Worm (Caenorhabditis elegans): ENCODE results near the gene txt-12.

The txt-12 gene

ce11 chrV:15127955-15128354 is 35.2 kb downstream of the txt-12 start, which contains the start of gene srr-7:
TSS of gene srr-7 (plus strand) at chrV:15128255.
- TF ChIP-seq cog-1 (tag; optimal IDR thresholded peaks at IDR 0.05) (no peak), med-1 (GFP tag; optimal IDR thresholded peaks at IDR 0.05; ENCODE audit: insufficient read depth) (no peak), klf-2 (GFP tag; conservative IDR thresholded peaks at IDR 0.05) (no peak), tab-1 (GFP tag; IDR thresholded peaks at IDR 0.05) (no peak), ztf-29 (GFP tag; IDR thresholded peaks at IDR 0.05) (no peak), flt-1 (GFP tag; IDR thresholded peaks at IDR 0.05) (no peak), T22C8.4 (GFP tag; IDR thresholded peaks at IDR 0.05) (no peak), ref-1 (GFP tag; conservative IDR thresholded peaks at IDR 0.05) (no peak), ztf-23 (GFP tag; IDR thresholded peaks at IDR 0.05) (no peak)

ce11 chrV:15132423-15132822 is 39.7 kb downstream of the txt-12 start, which contains the start of gene str-171:
TSS of gene str-171 (minus strand) at chrV:15132523.
- no peak for TF ChIP-seq ztf-23 (GFP tag; IDR thresholded peaks at IDR 0.05)

ce11 chrV:15133812-15134211 is 41.0 kb downstream of the txt-12 start:
- no peak for TF ChIP-seq ztf-23 (GFP tag; IDR thresholded peaks at IDR 0.05)
- no peak for TF ChIP-seq cog-1 (tag; optimal IDR thresholded peaks at IDR 0.05)
- no peak for TF ChIP-seq med-1 (GFP tag; optimal IDR thresholded peaks at IDR 0.05; ENCODE audit: insufficient read depth)
- no peak for TF ChIP-seq ref-1 (GFP tag; conservative IDR thresholded peaks at IDR 0.05)
- TF ChIP-seq klf-2 (GFP tag; conservative IDR thresholded peaks at IDR 0.05) = no peak
- TF ChIP-seq T22C8.4 (GFP tag; IDR thresholded peaks at IDR 0.05) = no peak
- TF ChIP-seq tab-1 (GFP tag; IDR thresholded peaks at IDR 0.05) = no peak
- no peak for TF ChIP-seq flt-1 (GFP tag; IDR thresholded peaks at IDR 0.05)
- TF ChIP-seq ztf-29 (GFP tag; IDR thresholded peaks at IDR 0.05) = no peak

DNA sequence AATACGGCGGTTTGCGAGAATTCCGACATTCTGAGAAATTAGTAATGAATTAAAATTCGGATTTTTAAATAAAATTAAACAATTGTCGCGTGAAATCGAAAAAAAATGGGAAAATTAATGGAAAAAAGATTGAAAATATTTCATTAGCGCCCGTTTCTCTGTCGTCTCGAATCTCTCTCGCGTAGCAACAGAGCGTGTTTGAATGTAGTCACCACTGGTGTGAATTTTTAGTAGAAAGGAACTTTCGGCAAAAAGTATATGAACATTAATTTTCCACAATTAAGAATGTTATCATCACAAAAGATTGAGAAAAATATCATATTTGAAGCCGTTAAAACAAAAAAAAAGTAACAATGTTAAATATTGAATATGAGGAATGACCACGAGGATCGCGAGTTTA is 44.0 kb downstream of the txt-12 start, which contains the start of gene aipl-1:
Gene aipl-1 (minus strand): TSS at position 30 of the 400 bp plus-strand sequence.
- 0 out of 2 replicates have a peak, but pooled peaks have one; percentile 37 for TF ChIP-seq ztf-23 (GFP tag; IDR thresholded peaks at IDR 0.05)
- TF ChIP-seq T22C8.4 (GFP tag; IDR thresholded peaks at IDR 0.05) = no peak
- no peak for TF ChIP-seq flt-1 (GFP tag; IDR thresholded peaks at IDR 0.05)
- peak; percentile 1 for TF ChIP-seq cog-1 (tag; optimal IDR thresholded peaks at IDR 0.05)
- no peak for TF ChIP-seq klf-2 (GFP tag; conservative IDR thresholded peaks at IDR 0.05)
- TF ChIP-seq ztf-29 (GFP tag; IDR thresholded peaks at IDR 0.05) = no peak
- TF ChIP-seq med-1 (GFP tag; optimal IDR thresholded peaks at IDR 0.05; ENCODE audit: insufficient read depth) = no peak
- TF ChIP-seq tab-1 (GFP tag; IDR thresholded peaks at IDR 0.05) = no peak
- TF ChIP-seq ref-1 (GFP tag; conservative IDR thresholded peaks at IDR 0.05) = no peak

ce11 chrV:15139811-15140210 is 47.0 kb downstream of the txt-12 start:
- TF ChIP-seq med-1 (GFP tag; optimal IDR thresholded peaks at IDR 0.05; ENCODE audit: insufficient read depth) (no peak), klf-2 (GFP tag; conservative IDR thresholded peaks at IDR 0.05) (no peak), T22C8.4 (GFP tag; IDR thresholded peaks at IDR 0.05) (no peak), cog-1 (tag; optimal IDR thresholded peaks at IDR 0.05) (no peak), ztf-23 (GFP tag; IDR thresholded peaks at IDR 0.05) (no peak), ref-1 (GFP tag; conservative IDR thresholded peaks at IDR 0.05) (no peak), flt-1 (GFP tag; IDR thresholded peaks at IDR 0.05) (no peak), ztf-29 (GFP tag; IDR thresholded peaks at IDR 0.05) (no peak)

DNA sequence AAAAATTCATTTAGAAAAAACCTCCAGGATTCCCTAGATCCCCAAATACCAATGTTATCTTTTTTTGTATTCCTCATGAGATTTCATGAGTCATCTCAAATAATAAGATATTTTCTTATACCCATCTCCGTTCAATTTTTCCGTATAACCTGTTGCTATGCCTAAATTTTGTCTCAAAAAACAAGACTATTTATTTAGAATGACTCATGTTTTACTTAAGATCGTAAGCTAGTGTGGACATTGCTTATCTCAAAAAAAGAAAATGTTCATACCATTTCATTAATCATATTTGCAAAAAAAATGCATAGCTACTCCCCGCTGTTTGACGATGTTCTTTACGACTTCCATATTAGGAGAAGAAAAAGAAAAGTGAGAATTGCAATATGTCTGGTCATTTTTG is 47.5 kb downstream of the txt-12 start, which contains the start of gene K08F9.3:
Gene K08F9.3 (plus strand): TSS at position 301 of the 400 bp plus-strand sequence.
- TF ChIP-seq tab-1 (GFP tag; IDR thresholded peaks at IDR 0.05) = no peak
- TF ChIP-seq ref-1 (GFP tag; conservative IDR thresholded peaks at IDR 0.05) = no peak

DNA sequence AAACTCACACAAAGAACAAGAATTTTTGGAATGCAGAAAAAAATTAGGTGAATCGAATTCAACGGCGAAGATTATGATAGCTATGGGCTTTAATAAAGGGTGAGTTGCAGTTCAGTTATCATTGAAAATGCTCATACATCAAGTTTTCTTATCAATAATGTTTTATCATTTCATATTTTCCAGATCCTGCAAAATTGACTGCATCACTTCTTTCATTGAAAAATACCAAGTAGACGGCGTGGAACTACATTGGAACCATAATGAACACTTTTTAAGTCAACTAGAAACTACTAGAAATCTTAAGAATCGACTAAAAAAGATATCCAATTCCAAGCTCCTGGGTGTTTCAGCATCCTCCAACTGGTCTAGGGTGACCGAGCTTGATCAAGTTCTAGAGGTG is 50.5 kb downstream of the txt-12 start, which contains the start of gene K08F9.1:
Gene K08F9.1 (minus strand): TSS at position 101 of the 400 bp plus-strand sequence.
- TF ChIP-seq ref-1 (GFP tag; conservative IDR thresholded peaks at IDR 0.05) (no peak), ztf-29 (GFP tag; IDR thresholded peaks at IDR 0.05) (no peak), tab-1 (GFP tag; IDR thresholded peaks at IDR 0.05) (no peak), cog-1 (tag; optimal IDR thresholded peaks at IDR 0.05) (no peak), med-1 (GFP tag; optimal IDR thresholded peaks at IDR 0.05; ENCODE audit: insufficient read depth) (no peak), T22C8.4 (GFP tag; IDR thresholded peaks at IDR 0.05) (no peak)

DNA sequence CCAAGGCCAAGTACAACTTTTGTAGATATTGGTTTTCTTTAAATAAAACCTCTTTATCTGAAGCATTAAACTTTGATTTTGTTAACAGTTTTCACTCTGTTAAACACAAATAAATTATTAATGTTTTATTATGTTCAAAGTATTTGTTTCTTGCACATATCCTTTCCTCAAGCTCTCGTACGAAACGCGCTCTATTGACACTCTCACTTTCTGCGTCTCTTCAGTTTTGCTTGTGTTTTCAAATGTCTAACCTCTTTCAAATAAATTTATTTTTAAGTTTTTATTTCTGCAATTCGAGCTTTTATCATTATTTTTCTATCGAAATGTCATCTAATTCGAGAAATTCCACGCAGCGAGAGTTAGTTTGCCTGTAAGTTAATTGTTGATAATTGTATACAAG is 51.0 kb downstream of the txt-12 start, which contains the start of gene K08F9.4:
Gene K08F9.4 (plus strand): TSS at position 222 of the 400 bp plus-strand sequence.
- TF ChIP-seq ztf-29 (GFP tag; IDR thresholded peaks at IDR 0.05) (no peak), tab-1 (GFP tag; IDR thresholded peaks at IDR 0.05) (no peak), cog-1 (tag; optimal IDR thresholded peaks at IDR 0.05) (no peak), flt-1 (GFP tag; IDR thresholded peaks at IDR 0.05) (no peak), ztf-23 (GFP tag; IDR thresholded peaks at IDR 0.05) (no peak), klf-2 (GFP tag; conservative IDR thresholded peaks at IDR 0.05) (no peak), T22C8.4 (GFP tag; IDR thresholded peaks at IDR 0.05) (no peak)

All from whole organism, midembryonic.